Worm (Caenorhabditis elegans) whole organism, L4 larva: Measurements from ENCODE around the gene dct-8.
A peak's percentile ranks its signal among the peaks of the same experiment; 100 is the strongest.

ENCODE experiments used
- F10B5.3 ChIP-seq: sonication (generic microtip); optimal IDR thresholded peaks from 2 replicates; lab custom pipeline; 2016; ENCODE audit warnings: mild to moderate bottlenecking, missing genetic modification characterization, missing compliant biosample characterization
- F26F4.8 ChIP-seq: fragments of 200-800 bp; sonication (Bioruptor generic); conservative IDR thresholded peaks from 2 replicates; pipeline ENCODE4 v1.3.6; 2022; ENCODE audit warnings: missing genetic modification characterization, missing compliant biosample characterization
- F49E8.2 ChIP-seq: sonication (generic microtip); optimal IDR thresholded peaks from 2 replicates; lab custom pipeline; 2016; ENCODE audit warnings: missing compliant biosample characterization, mild to moderate bottlenecking, missing genetic modification characterization, borderline replicate concordance
- R02D3.7 ChIP-seq: fragments of 150-350 bp; sonication (generic microtip); optimal IDR thresholded peaks from 3 replicates; lab custom pipeline; 2014; ENCODE audit warnings: missing biosample characterization, missing genetic modification characterization
- Y105C5A.15 ChIP-seq: fragments of 200-800 bp; sonication (Bioruptor generic); IDR thresholded peaks from 2 replicates; pipeline ENCODE4 v1.3.6; 2022; ENCODE audit warnings: missing genetic modification characterization, missing compliant biosample characterization
- Y48G9A.11 ChIP-seq: fragments of 200-800 bp; sonication (Bioruptor generic); IDR thresholded peaks from 2 replicates; pipeline ENCODE4 v1.3.6; 2022; ENCODE audit warnings: missing genetic modification reagents, missing genetic modification characterization, missing compliant biosample characterization
- Y5F2A.4 ChIP-seq: fragments of 200-800 bp; sonication (Bioruptor generic); optimal IDR thresholded peaks from 2 replicates; lab custom pipeline; 2018; ENCODE audit warnings: mild to moderate bottlenecking, missing genetic modification characterization, missing compliant biosample characterization
- ZK546.5 ChIP-seq, 2 experiments: sonication (generic microtip); optimal IDR thresholded peaks; 2 replicates each; lab custom pipeline; 2017; ENCODE audit warnings: missing biosample characterization in 2 of 2, missing genetic modification characterization in 2 of 2
- aha-1 ChIP-seq: fragments of 150-350 bp; peaks from one replicate; lab custom pipeline; 2014; ENCODE audit warnings: missing biosample characterization, missing genetic modification characterization
- ama-1 ChIP-seq: fragments of 150-350 bp; optimal IDR thresholded peaks from 2 replicates; lab custom pipeline; 2014; ENCODE audit warnings: inconsistent platforms, mixed read lengths
- attf-4 ChIP-seq: sonication (generic microtip); optimal IDR thresholded peaks from 3 replicates; lab custom pipeline; 2017; ENCODE audit warnings: missing biosample characterization, missing genetic modification characterization
- ceh-20 ChIP-seq: fragments of 200-800 bp; sonication (Bioruptor generic); IDR thresholded peaks from 2 replicates; pipeline ENCODE4 v1.3.6; 2022; ENCODE audit warnings: missing genetic modification reagents, missing genetic modification characterization, missing compliant biosample characterization
- ceh-28 ChIP-seq: fragments of 150-350 bp; optimal IDR thresholded peaks from 2 replicates; lab custom pipeline; 2014; ENCODE audit warnings: missing biosample characterization, missing genetic modification reagents, missing genetic modification characterization
- ces-1 ChIP-seq: fragments of 150-350 bp; sonication (generic microtip); optimal IDR thresholded peaks from 4 replicates; lab custom pipeline; 2014; ENCODE audit warnings: missing biosample characterization, missing genetic modification reagents, missing genetic modification characterization
- daf-16 ChIP-seq, 3 experiments: sonication (generic microtip); optimal IDR thresholded peaks; 2 replicates each; lab custom pipeline; 2016 to 2017; ENCODE audit warnings: missing genetic modification characterization in 3 of 3, missing genetic modification reagents in 3 of 3, mild to moderate bottlenecking in 2 of 3, missing compliant biosample characterization in 2 of 3, missing biosample characterization in 1 of 3, moderate library complexity in 1 of 3
- daf-19 ChIP-seq: fragments of 200-800 bp; sonication (Bioruptor generic); conservative IDR thresholded peaks from 2 replicates; pipeline ENCODE4 v1.3.6; 2022; ENCODE audit warnings: missing genetic modification characterization, missing compliant biosample characterization
- dmd-8 ChIP-seq: fragments of 200-800 bp; sonication (Bioruptor generic); IDR thresholded peaks from 2 replicates; pipeline ENCODE4 v1.3.6; 2022; ENCODE audit warnings: missing genetic modification characterization, missing compliant biosample characterization
- dve-1 ChIP-seq: sonication (generic microtip); optimal IDR thresholded peaks from 2 replicates; lab custom pipeline; 2017; ENCODE audit warnings: antibody characterized with exemption, mild to moderate bottlenecking, missing genetic modification characterization, missing compliant biosample characterization; ENCODE audit not compliant: insufficient read depth
- egl-27 ChIP-seq: sonication (generic microtip); optimal IDR thresholded peaks from 3 replicates; lab custom pipeline; 2017; ENCODE audit warnings: missing biosample characterization, missing genetic modification reagents, missing genetic modification characterization
- hlh-11 ChIP-seq: fragments of 200-800 bp; sonication (Bioruptor generic); optimal IDR thresholded peaks from 2 replicates; lab custom pipeline; 2018; ENCODE audit warnings: mild to moderate bottlenecking, missing genetic modification characterization, missing compliant biosample characterization
- lir-3 ChIP-seq: sonication (generic microtip); optimal IDR thresholded peaks from 2 replicates; lab custom pipeline; 2016; ENCODE audit warnings: mild to moderate bottlenecking, missing genetic modification characterization, missing compliant biosample characterization
- mdl-1 ChIP-seq, 2 experiments: fragments of 150-350 bp in 1 of 2; sonication (generic microtip) in 1 of 2; optimal IDR thresholded peaks; 2 replicates each; lab custom pipeline; 2014 to 2017; ENCODE audit warnings: missing biosample characterization in 2 of 2, missing genetic modification characterization in 2 of 2
- nhr-28 ChIP-seq: fragments of 150-350 bp; optimal IDR thresholded peaks from 2 replicates; lab custom pipeline; 2014; ENCODE audit warnings: missing biosample characterization, missing genetic modification characterization
- nhr-77 ChIP-seq: fragments of 150-350 bp; optimal IDR thresholded peaks from 2 replicates; lab custom pipeline; 2014; ENCODE audit warnings: missing biosample characterization, missing genetic modification characterization
- pha-4 ChIP-seq, 2 experiments: fragments of 150-350 bp in 1 of 2; fragments of 200-800 bp in 1 of 2; sonication (Bioruptor generic) in 1 of 2; IDR thresholded peaks in 1 of 2; optimal IDR thresholded peaks in 1 of 2; 2 replicates each; pipeline versions ENCODE4 v1.3.6 to Lab custom; 2014 to 2022; ENCODE audit warnings: missing genetic modification characterization in 2 of 2, missing genetic modification reagents in 2 of 2, missing biosample characterization in 1 of 2, missing compliant biosample characterization in 1 of 2
- php-3 ChIP-seq: fragments of 200-800 bp; sonication (Bioruptor generic); IDR thresholded peaks from 2 replicates; pipeline ENCODE4 v1.3.6; 2022; ENCODE audit warnings: missing genetic modification reagents, missing genetic modification characterization, missing compliant biosample characterization
- pqm-1 ChIP-seq: sonication (generic microtip); optimal IDR thresholded peaks from 2 replicates; lab custom pipeline; 2017; ENCODE audit warnings: missing biosample characterization, missing genetic modification characterization
- saeg-2 ChIP-seq: fragments of 200-800 bp; sonication (Bioruptor generic); IDR thresholded peaks from 2 replicates; pipeline ENCODE4 v1.3.6; 2022; ENCODE audit warnings: missing genetic modification reagents, missing genetic modification characterization, missing compliant biosample characterization
- skn-1 ChIP-seq: fragments of 150-350 bp; optimal IDR thresholded peaks from 2 replicates; lab custom pipeline; 2014; ENCODE audit warnings: missing biosample characterization, missing genetic modification characterization
- snpc-1.2 ChIP-seq: fragments of 200-800 bp; sonication (Bioruptor generic); IDR thresholded peaks from 2 replicates; pipeline ENCODE4 v1.3.6; 2022; ENCODE audit warnings: missing genetic modification reagents, missing genetic modification characterization, missing compliant biosample characterization
- spr-3 ChIP-seq: fragments of 200-800 bp; sonication (Bioruptor generic); optimal IDR thresholded peaks from 2 replicates; lab custom pipeline; 2018; ENCODE audit warnings: mild to moderate bottlenecking, missing genetic modification characterization, missing compliant biosample characterization
- tra-1 ChIP-seq: fragments of 200-800 bp; sonication (Bioruptor generic); IDR thresholded peaks from 2 replicates; pipeline ENCODE4 v1.3.6; 2022; ENCODE audit warnings: missing genetic modification reagents, missing genetic modification characterization, missing compliant biosample characterization
- unc-130 ChIP-seq: sonication (generic microtip); optimal IDR thresholded peaks from 2 replicates; lab custom pipeline; 2016; ENCODE audit warnings: missing genetic modification reagents, missing genetic modification characterization, missing compliant biosample characterization
- unc-62 ChIP-seq, 3 experiments: fragments of 150-350 bp in 1 of 3; sonication (generic microtip); optimal IDR thresholded peaks in 2 of 3; peaks in 1 of 3; 1 replicate in 1 of 3; 2 replicates in 2 of 3; lab custom pipeline; 2014 to 2017; ENCODE audit warnings: missing biosample characterization in 3 of 3, missing genetic modification characterization in 3 of 3, missing genetic modification reagents in 3 of 3, missing genotype in 1 of 3
- vab-7 ChIP-seq: fragments of 200-800 bp; sonication (Bioruptor generic); IDR thresholded peaks from 2 replicates; pipeline ENCODE4 v1.3.6; 2022; ENCODE audit warnings: missing genetic modification reagents, missing genetic modification characterization, missing compliant biosample characterization
- zag-1 ChIP-seq: fragments of 150-350 bp; optimal IDR thresholded peaks from 2 replicates; lab custom pipeline; 2014; ENCODE audit warnings: missing biosample characterization, missing genetic modification characterization

The dct-8 gene

DNA sequence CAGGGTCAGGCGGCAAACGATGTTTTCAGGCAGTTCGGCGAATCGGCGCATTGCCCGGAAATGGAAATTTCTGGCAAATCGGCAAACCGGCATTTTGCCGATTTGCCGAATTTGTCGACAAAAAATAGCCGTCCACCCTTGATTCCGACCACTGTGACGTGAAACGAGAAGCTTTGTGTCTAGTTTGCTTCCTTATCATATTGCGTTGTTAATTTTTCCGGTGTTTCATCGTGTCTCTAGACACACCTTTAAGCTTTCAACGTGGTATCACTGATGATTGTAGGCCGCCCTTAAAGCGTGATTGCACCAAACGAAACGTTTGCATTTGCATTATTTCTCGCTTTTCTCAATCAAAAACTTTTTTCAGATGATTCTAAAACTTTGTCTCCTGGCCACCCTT, 42.2 kb downstream of the dct-8 start, which contains the start of gene clec-71:
TSS of gene clec-71 (plus strand) at position 362 of the 400 bp plus-strand sequence.
- TF ChIP-seq Y5F2A.4 = no peak
- no peak for TF ChIP-seq attf-4 (tag; lab: Kevin White, UChicago)
- peak; percentile 57 for TF ChIP-seq aha-1
- peak in 1 of 2 experiments; percentile 55 for TF ChIP-seq unc-62 (GFP tag; optimal IDR thresholded peaks at IDR 0.05 in 1 of 2; lab: Kevin White, UChicago)
- no peak for TF ChIP-seq unc-62 (tag; optimal IDR thresholded peaks at IDR 0.05; lab: Kevin White, UChicago)
- TF ChIP-seq dve-1 (tag; lab: Kevin White, UChicago) = no peak
- no peak for TF ChIP-seq egl-27

DNA sequence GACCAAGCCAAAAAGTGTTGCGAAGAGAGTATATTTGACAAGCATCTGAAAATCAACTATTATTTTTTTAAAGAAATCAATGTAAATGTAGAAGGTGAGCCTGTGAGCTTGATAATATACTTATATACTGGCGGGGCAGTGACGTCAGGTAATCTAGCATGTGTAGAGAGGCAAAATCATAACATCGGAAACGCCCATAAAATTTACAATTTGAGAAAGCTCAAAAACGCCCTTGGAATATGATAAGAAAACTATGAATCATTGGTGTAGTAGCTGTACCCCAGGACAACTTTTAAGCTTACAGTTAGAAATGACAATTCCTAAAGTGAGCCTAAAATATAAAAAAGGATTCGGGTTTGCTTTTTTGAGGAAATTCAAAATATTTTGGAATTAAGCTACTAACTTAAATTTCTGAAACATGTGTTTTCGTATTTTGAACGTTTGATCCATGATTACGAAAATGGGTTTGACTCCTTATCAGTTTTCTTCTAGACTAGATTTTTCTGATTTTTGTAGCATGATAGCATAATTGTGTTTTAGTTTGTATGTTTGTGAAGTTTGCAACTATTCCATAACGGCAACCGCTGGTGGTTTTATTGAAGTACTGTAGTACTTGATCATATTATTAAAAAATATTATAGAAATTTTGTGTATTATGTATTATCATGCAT, 46.9 kb downstream of the dct-8 start, which contains the start of gene clec-174:
TSS of gene clec-174 (minus strand) at position 51 of the 671 bp plus-strand sequence.
- peak; percentile 54 for TF ChIP-seq nhr-77 (tag; lab: Kevin White, UChicago)
- TF ChIP-seq tra-1 = no peak
- TF ChIP-seq zag-1 = no peak
- no peak for TF ChIP-seq daf-16 (GFP tag; optimal IDR thresholded peaks at IDR 0.05; lab: Kevin White, UChicago)
- no peak for TF ChIP-seq daf-16 (tag; optimal IDR thresholded peaks at IDR 0.05; lab: Kevin White, UChicago)
- TF ChIP-seq F10B5.3 = no peak
- no peak for TF ChIP-seq ceh-28 (tag; lab: Kevin White, UChicago)
- TF ChIP-seq unc-62 (GFP tag; optimal IDR thresholded peaks at IDR 0.05 in 1 of 2; lab: Kevin White, UChicago) = peak in 1 of 2 experiments; percentile 35
- no peak for TF ChIP-seq unc-62 (tag; optimal IDR thresholded peaks at IDR 0.05; lab: Kevin White, UChicago)
- no peak for TF ChIP-seq snpc-1.2 (GFP tag; lab: Robert Waterston, UW)
- peak; percentile 87 for TF ChIP-seq nhr-28
- peak; percentile 87 for TF ChIP-seq aha-1
- TF ChIP-seq R02D3.7 (tag; lab: Kevin White, UChicago) = no peak
- no peak for TF ChIP-seq php-3 (GFP tag; lab: Robert Waterston, UW)
- TF ChIP-seq daf-19 (GFP tag; lab: Robert Waterston, UW) = no peak
- no peak for TF ChIP-seq ama-1 (lab: Kevin White, UChicago)
- no peak for TF ChIP-seq ces-1 (GFP tag; lab: Kevin White, UChicago)
- no peak for TF ChIP-seq skn-1 (tag; lab: Kevin White, UChicago)
- TF ChIP-seq egl-27 = no peak
- no peak for TF ChIP-seq hlh-11 (tag; lab: Kevin White, UChicago)
- no peak for TF ChIP-seq saeg-2 (GFP tag; lab: Robert Waterston, UW)
- no peak for TF ChIP-seq ZK546.5 (tag; optimal IDR thresholded peaks at IDR 0.05; lab: Kevin White, UChicago)
- TF ChIP-seq ceh-20 (GFP tag; lab: Robert Waterston, UW) = no peak
- TF ChIP-seq pqm-1 (tag; lab: Kevin White, UChicago) = peak; percentile 6

DNA sequence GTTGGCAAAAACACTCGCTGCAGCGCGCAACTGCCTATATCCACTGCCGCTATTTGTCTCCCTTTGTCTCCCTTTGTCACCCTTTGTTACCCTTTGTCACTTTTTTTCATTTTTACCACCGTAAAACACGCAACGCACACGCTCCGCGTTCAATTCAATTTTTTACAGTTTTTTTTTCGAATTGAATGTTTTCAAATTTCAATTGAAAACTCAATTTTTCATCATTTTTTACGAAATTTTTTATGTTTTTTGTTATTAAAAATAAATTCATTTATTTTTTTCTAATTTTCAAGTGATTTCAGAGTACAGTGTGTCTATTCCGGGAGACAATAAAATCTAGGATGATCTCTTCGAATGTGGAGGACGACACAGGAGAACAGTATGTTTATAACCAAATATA, 48.1 kb downstream of the dct-8 start, which contains the start of gene Y46C8AL.11:
TSS of gene Y46C8AL.11 (plus strand) at position 301 of the 400 bp plus-strand sequence.
- TF ChIP-seq pha-4 (GFP tag; IDR thresholded peaks at IDR 0.05; lab: Robert Waterston, UW) (no peak), pha-4 (tag; optimal IDR thresholded peaks at IDR 0.05; lab: Kevin White, UChicago) (no peak), F49E8.2 (no peak), mdl-1 (tag; optimal IDR thresholded peaks at IDR 0.05; lab: Kevin White, UChicago) (no peak), dmd-8 (GFP tag; lab: Robert Waterston, UW) (no peak), lir-3 (no peak), R02D3.7 (tag; lab: Kevin White, UChicago) (no peak), tra-1 (no peak), F26F4.8 (no peak), skn-1 (tag; lab: Kevin White, UChicago) (no peak), Y48G9A.11 (GFP tag; lab: Robert Waterston, UW) (no peak), Y105C5A.15 (GFP tag; lab: Robert Waterston, UW) (no peak), spr-3 (GFP tag; lab: Kevin White, UChicago) (no peak), vab-7 (no peak), unc-130 (GFP tag; lab: Kevin White, UChicago) (no peak)
